Fruit fly (Drosophila melanogaster) whole organism, larva: Measurements from ENCODE around the gene bond.

Experiments
- noc ChIP-seq: fragments of 200-800 bp; sonication (Bioruptor generic); optimal IDR thresholded peaks from 3 replicates; lab custom pipeline; 2019; ENCODE audit warnings: missing biosample characterization, mild to moderate bottlenecking, missing genetic modification characterization, moderate library complexity

The bond gene

DNA sequence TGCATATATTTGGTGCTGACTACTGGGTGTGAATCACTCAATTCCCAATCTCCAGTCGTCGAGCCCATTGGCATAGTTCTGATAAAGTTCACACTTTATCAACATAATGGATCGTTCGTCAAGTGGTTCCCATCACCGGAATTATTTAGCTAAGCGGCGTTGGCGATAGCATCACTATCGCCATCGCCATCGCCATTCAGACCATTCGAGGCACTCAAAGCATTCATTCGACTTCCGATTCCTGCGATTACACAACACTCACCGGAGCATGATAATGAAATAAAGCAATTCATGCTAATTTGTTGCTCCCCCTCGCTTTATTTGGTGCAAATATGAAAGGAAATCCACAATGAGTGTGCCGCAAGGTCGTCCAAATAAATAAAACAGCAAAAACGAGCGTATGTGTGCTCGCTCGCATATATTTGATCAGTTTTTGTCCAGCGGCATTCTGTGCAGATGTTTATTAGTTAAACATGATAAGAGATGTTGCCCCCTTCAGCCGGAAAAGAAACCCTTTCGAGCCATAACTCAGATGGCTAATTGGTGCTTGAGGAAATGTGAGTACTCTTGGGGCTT, 44.9 kb downstream of the bond start:
- peak; percentile 45 for TF ChIP-seq noc (tag; lab: Kevin White, UChicago)

DNA sequence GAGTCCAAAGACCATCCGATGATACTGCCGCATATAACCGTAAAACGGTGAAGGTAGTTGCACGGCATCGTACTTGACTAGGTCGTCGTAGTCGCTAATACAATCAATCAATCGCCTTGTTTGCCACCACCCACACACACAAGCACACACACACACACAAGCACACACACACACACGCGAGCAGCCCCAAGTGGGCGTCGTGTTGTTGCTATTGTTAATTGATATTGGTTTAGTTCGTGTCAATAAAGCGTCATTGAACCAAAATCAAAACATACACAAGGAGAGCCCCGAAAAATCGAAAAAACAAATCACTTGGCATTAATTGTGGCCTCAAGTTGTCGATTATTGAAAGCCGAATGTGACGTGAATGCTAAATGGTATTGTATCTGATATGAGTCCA, 46.0 kb downstream of the bond start:
- TF ChIP-seq noc (tag; lab: Kevin White, UChicago): no peak

DNA sequence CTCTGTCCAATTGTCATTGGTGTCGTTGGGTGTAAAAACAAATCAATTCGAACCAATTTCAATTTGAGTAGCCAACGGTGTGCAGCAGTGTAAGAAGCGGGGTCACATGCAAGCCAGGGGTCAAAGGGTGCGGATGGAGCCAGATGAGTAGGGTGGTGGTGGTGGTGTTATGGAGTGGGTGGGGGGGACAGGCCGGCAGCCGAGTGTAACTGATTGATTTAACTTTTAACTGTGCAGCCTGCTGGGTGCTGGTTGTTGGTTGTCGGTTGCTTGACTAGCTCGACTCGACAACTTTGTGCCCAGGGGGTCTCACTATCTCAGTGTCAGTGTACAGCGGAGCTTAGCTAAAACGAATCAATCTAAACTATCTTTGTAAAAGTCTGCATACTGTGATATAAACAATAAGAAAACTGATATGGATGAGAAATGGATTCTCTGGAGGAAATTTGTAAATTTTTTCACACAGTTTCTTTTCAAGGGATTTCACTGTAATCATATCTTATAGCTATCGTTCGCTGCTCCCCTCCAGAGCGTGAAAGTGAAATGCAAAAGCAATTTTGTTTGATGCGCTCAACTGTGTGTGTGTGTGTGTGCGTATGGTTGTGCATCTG, 47.0 kb downstream of the bond start:
- peak; percentile 14 for TF ChIP-seq noc (tag; lab: Kevin White, UChicago)

DNA sequence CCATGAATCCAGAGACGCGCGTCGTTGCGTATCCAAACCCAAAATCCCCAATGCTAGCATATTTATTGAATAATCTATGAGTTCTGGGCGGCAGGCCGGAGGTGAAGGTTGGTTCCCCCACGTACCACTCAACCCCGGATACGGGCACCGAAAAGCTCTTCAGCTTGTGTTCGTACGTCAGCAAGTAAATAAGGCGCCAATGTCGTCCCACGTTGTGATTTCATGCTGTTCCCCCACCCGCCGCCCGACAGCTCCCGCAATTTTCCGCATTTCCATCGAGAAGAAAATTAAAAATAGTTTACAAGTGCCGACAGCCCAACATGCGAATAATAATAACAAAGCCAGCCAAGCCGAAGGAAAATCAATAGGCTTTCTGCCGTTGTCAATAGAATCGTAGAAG, 48.3 kb downstream of the bond start:
- no peak for TF ChIP-seq noc (tag; lab: Kevin White, UChicago)

DNA sequence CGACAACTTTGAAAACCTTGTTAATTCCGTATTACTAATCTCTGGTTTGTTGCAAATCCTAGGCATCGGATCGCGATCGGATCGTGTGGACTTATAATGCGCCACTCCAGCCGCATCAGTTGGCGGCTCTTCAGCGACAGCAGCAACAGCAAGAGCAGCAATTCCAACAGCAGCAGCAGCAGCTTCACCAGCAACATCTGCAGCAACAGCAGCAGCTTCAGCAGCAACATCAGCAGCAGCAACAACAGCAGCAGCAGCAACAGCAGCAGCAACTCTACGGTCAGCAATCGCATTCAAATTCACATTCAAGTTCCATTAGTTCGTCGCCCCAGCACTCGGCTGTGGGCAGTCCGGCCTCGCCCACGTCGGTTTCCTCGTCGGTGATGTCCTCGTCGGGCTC, 52.3 kb downstream of the bond start:
- no peak for TF ChIP-seq noc (tag; lab: Kevin White, UChicago)
